Worm (Caenorhabditis elegans): Measurements from ENCODE around the gene tsr-1.

Gene tsr-1

DNA sequence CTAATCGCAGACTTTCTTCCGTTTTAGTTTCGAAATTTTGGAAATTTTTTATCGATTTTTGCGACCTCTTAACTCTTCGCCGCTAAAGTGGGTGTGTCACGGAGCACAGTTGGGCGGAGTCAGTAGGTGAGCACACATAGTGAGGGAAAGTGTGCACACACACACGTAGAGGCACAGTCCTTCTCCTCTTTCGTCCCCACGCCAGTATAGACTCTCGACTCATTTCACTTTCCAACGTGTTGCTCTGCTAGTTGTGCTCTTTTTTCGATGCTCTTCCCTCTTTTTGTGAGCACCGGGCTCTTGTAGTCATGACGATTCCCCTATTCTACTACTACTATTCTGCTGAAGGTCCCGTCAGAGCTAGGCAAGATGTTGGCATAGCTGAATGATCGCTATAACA, 20.7 kb downstream of the tsr-1 start:
- no peak for TF ChIP-seq unc-62 (GFP tag; optimal IDR thresholded peaks at IDR 0.05)

DNA sequence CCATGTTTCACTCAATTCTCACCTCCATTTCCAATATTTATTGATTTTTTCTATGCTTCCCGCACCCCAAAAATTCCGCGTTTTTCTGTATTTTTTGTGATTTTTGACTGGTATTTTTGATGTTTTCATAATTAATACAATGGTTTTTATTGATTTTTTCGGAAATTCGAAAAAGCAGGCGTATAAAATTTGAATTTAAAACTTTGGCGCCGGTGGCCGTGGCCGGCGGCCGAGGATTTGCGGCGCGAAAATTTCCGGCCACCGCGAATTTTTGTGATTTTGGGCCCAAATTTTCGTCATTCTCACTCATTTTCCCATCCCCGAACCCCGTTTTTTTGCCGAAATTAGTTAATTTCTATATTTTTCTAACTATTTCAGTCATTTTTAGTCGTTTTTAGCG, 22.2 kb downstream of the tsr-1 start:
- TF ChIP-seq unc-62 (GFP tag; optimal IDR thresholded peaks at IDR 0.05): no peak

DNA sequence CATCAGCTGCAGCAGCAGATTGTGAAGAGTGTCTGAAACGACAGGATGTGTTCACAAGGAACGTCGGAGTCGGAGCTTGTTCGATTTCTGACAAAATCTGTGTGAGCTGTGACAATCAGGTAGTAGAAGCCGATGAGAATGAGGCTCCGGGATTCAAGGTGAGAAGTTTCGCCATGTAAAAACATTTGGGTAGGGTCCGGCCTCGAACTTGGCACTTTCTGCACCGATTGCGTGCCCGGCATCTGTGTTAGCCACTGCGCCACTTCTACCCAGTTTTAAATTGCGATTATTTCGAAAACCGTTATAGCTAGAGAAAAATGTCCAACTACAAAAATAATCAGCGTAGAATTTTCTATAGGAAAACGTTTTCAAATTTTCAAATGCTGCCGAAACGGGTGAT, 26.4 kb downstream of the tsr-1 start:
- TF ChIP-seq unc-62 (GFP tag; optimal IDR thresholded peaks at IDR 0.05): no peak

DNA sequence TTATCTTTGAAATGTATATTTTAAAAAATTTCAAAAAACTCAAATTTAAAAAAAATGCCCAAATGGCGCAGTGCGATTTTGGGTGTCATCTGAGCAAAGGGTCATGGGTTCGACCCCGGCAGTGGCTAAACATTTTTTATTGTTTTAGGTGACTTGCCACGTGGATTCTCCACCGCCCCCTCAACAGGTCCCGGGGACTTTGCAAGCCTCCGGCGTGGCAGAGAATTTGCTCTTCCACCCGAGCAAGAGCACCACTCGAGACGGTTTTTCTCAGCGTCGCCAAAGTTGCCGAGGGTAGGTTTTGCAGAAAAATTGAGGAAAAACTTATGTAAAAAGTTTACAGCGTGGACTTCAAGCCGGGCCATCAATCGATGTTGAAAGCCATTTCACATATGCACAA, 28.0 kb downstream of the tsr-1 start:
- no peak for TF ChIP-seq unc-62 (GFP tag; optimal IDR thresholded peaks at IDR 0.05)

DNA sequence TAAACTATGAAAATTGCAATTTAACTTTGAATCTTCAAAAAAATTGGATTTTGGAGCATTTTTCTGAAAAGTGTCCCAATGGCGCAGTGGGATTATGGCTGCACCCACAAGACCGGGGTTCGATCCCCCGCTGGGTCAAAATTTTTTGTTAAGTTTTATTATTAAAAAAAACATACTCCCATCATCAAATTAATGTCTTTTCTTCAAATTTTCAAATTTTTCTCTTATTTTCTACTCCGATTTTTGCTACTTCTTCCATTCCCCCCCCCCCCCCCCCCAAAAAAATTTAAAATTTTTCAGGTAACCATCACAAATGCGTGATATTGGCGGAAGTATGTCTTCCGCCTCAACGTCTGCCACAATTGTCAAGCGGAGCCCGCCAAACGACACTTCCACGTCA, 30.2 kb downstream of the tsr-1 start, which contains the start of gene vab-19:
Gene vab-19 (plus strand): TSS at position 301 of the 400 bp plus-strand sequence.
- TF ChIP-seq unc-62 (GFP tag; optimal IDR thresholded peaks at IDR 0.05): no peak

DNA sequence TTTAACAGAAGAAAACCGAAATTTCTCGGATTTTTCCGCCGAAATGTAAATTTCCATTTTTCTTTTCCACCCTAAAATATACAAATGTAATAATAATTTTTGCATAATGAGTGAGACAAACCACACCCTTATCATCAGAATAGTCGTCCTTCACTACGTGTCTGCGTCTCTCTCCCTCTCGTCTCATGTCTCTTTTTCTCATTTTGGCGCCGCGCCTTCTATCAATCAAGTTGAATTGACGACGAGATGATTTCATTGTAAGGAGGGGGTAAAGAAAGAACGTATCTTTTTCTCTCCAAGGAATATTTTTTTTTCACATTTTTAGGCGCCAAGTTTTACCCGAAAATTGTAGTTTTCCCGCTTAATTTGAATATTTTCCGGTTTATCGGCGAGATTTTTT, 30.9 kb downstream of the tsr-1 start:
- TF ChIP-seq unc-62 (GFP tag; optimal IDR thresholded peaks at IDR 0.05): no peak

DNA sequence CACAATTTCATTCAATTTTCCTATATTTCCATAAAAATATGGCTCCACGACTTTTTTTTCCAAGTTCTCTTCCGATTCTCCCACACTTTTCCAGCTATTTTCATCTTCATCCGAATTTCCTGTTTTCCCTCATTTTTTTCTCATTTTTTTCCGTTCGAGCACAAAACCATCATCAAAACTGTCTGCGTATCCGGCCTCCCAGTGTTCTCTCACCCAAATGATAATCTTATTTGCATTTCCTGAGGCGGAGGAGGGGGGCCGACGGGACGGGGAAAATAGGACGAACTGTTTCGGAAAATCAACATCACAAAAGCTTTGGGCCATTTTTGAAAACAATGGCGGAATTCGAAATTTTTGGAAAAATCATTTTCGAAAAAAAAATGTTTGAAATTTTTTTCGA, 32.9 kb downstream of the tsr-1 start:
- no peak for TF ChIP-seq unc-62 (GFP tag; optimal IDR thresholded peaks at IDR 0.05)

DNA sequence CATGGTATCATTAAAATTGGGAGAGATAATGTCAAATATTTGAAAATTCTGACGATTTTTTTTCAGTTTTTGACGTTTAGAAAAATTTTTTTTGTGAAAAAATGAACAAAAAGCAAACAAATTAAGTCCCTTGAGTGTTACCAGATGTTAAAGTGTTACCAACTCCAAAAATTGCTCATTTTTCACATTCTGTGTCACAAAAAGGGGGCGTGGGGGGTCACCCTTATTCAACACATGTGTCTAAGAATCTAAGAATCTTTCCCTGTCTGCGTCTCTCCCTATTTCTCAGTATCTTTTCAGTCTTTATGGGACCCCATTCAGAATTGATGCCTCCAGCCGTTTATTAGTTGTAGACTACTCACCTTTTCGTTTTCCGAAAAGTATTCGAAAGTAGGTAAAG, 34.2 kb downstream of the tsr-1 start:
- no peak for TF ChIP-seq unc-62 (GFP tag; optimal IDR thresholded peaks at IDR 0.05)

DNA sequence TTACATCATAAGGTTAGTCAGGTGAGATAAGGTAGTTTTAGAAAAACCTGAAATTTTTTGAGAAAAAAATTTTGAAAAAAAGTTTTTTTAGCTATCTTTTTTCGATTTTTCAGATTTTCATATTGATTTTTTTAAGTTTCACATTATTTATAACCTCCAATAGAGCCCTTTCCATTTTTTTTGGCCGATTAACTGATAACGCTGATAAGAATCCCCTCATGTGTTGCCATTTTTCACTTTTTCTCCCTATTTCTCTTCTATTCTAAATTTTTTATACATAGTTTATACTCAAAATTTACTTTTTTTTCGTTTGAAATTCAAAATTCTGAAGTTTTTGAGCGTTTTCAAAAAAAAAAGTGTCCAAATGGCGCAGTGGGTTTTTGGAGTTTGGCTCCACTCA, 35.0 kb downstream of the tsr-1 start:
- TF ChIP-seq unc-62 (GFP tag; optimal IDR thresholded peaks at IDR 0.05): no peak

DNA sequence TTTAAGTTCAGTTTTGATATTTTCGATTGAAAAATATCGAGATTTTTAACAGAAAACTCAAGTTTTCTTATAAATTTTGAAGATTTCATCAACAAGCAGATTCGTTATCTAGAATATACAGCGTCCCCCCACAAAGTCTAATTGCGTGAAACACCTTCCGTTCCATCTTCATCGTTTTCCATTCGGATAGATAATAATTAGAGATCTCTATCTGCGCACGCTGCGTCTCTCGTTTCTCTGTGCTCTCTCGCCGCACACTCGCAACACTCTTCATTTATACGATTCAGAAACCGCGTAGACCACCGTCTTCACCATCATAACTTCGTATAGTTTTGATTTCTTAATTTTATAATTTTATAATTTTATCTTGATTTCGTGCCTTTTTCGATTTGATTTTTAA, 36.4 kb downstream of the tsr-1 start:
- TF ChIP-seq unc-62 (GFP tag; optimal IDR thresholded peaks at IDR 0.05): no peak

DNA sequence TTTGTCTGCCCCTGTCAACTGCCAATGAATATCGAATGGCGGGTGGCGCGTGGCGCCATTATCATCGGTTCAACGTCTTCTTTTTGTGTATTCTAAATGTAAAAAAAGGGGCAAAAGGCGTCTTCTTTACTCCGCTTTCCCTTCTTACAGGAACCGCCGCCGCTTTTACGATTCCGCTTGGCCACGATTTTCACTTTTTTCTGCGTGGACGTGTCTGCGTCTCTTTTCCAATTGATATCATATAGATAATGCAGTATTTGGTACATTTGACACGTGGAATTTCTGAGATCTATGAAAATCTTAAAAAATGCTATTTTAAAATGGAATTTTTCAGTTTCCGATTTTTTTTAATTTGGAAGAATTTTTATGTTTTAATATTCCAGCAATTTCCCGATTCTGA, 37.6 kb downstream of the tsr-1 start:
- TF ChIP-seq unc-62 (GFP tag; optimal IDR thresholded peaks at IDR 0.05): no peak

DNA sequence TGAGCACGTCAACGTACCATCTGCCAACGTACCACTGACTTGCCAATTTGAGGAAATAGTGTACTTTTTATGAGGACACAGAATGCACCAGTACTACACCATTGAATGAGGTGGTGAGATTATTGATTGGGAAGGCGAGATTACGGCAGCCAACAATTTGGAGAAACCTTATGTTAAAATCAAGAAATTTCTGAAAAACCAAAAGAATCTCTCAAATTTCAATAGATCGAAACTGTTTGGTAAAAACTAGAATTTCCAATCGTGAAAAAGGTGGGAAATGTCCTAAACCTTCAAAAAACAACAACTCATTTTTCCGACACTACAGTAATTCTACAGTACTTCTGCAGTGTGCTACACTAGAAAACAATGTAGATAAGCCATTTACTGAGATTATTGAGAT, 41.2 kb downstream of the tsr-1 start, which contains the start of gene ceh-86:
Gene ceh-86 (minus strand): TSS at position 101 of the 400 bp plus-strand sequence.
- TF ChIP-seq unc-62 (GFP tag; optimal IDR thresholded peaks at IDR 0.05): no peak

DNA sequence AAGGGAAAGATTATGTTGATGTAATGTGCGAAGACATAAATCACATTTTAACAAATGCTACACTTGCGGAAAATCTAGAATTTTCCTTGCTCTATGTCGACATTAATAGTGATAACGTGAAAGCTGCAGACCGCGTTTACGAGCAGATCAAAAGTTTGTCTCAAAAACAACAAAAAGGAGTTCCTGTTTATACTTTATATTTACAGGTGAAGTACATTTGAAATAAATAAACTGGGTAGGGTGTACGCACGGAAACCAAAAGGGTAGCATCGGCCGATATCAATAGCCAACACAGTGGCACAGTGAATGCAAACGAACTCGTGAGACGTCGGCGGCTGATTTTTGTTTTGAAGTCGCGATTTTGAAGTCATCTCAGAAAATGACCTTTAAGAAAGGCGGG, 50.7 kb downstream of the tsr-1 start:
- TF ChIP-seq unc-62 (GFP tag; optimal IDR thresholded peaks at IDR 0.05): no peak

DNA sequence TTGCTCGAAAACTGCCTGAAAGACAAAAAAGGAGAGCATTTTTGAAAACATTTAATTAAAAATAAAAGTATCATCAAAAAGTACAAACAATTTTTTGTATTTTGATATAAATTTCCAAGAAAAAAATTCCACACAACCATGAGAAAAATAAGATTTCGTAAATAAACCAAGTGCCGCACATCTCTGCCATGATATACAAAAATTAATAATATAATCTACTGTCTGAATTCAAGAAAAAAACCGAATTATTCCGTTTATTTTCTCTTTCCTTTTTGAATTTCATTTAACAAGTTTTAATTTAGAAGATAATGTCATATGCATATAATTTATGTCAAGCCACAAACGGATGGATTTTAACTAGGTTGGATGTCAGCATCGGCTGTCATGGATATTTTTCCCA, 51.3 kb downstream of the tsr-1 start, which contains the start of gene F42G2.2:
Gene F42G2.2 (plus strand): TSS at position 301 of the 400 bp plus-strand sequence.
- TF ChIP-seq unc-62 (GFP tag; optimal IDR thresholded peaks at IDR 0.05): no peak

DNA sequence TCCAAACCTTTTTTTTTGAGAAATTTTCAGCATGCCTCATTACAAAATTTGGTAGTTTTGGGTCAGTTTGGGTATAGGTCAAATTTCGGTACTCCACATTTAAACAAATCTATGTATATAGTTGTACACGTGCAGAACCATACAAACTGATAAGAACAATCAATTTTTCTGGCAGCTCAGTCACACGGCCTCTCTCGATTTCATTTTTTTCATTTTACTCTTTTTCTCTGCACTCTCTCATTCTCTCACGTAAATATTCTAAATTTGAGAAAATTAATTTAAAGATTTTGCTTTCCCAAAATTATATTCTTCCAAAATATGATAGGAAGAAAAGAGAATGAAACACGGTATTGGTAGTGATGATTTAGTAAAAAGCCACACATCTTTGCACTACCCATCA, 52.0 kb downstream of the tsr-1 start:
- TF ChIP-seq unc-62 (GFP tag; optimal IDR thresholded peaks at IDR 0.05): no peak

DNA sequence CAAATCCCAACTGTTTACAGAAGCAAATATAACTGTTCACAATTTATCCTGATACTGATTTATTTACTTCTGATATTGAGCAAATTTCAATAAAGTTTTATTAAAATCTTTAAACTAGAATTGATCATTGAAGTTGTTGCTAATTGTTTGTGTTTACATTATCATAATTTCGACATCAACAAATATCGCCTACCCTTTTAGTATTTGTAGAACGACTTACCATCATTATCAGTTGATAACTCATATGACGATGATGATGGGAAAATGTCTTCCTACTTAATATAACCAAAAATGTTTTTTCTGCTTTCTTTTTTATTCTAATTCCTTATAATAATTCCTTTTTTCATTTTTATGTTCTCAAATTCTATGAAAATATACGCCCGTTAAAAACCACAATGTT, 52.5 kb downstream of the tsr-1 start:
- TF ChIP-seq unc-62 (GFP tag; optimal IDR thresholded peaks at IDR 0.05): no peak

DNA sequence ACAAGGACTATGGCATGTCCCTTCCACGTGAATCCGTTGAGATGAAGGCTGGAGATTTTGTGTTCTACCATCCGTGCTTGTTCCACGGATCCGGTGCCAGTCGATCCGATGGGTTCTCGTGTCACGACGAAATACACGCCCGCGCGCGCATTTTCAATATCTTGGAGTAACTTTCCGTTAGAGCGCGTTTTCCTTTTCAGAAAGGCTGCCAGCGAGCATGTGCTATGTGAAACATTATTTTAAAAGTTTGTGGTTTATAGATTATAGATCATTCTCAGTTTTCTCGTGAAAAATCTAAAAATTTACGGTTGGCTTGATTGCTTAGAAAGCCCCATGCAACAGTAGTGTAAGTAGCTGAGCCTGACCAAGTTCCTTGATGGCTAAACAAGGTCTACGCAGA, 54.3 kb downstream of the tsr-1 start, which contains the start of gene fbxc-20:
Gene fbxc-20 (plus strand): TSS at position 301 of the 400 bp plus-strand sequence.
- no peak for TF ChIP-seq unc-62 (GFP tag; optimal IDR thresholded peaks at IDR 0.05)

DNA sequence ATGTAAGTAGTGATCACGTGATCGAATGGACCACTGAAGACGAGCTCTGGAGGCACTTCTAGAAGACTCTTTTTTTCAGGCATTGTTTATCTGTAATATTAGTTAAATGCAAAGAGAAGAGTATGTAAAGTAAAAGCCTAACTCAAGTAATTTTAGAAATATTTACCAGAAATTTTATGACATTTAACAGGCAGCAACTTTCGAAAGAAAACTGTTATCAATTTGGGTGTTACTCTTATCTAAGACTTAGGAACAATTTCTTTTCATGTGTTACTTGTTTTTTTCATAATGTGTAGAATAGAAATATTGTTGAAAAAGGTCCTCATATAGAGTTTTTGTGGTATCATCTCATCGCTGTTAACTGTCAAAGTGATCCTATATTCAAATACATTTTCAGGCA, 55.3 kb downstream of the tsr-1 start, which contains the start of the genes F42G2.5 and F42G2.7:
Gene F42G2.5 (minus strand): TSS at position 101 of the 400 bp plus-strand sequence.
Gene F42G2.7 (plus strand): TSS at position 270 of the 400 bp plus-strand sequence.
- no peak for TF ChIP-seq unc-62 (GFP tag; optimal IDR thresholded peaks at IDR 0.05)
